Fruit fly (Drosophila melanogaster) whole organism, adult: ENCODE results near the gene toy.

Source experiments
- CG11617 ChIP-seq: fragments of 200-800 bp; sonication (Bioruptor generic); optimal IDR thresholded peaks from 2 replicates; lab custom pipeline; 2017; ENCODE audit warnings: mild to moderate bottlenecking, missing biosample characterization, missing genetic modification reagents, missing genetic modification characterization
- CG12768 ChIP-seq: fragments of 200-800 bp; sonication (Bioruptor generic); optimal IDR thresholded peaks from 2 replicates; lab custom pipeline; 2017; ENCODE audit warnings: missing biosample characterization, missing genetic modification characterization, mild to moderate bottlenecking, moderate library complexity, missing genetic modification reagents
- CG14711 ChIP-seq: fragments of 200-800 bp; sonication (Bioruptor generic); optimal IDR thresholded peaks from 2 replicates; lab custom pipeline; 2018; ENCODE audit warnings: missing biosample characterization, mild to moderate bottlenecking, missing genetic modification characterization, moderate library complexity
- CG1620 ChIP-seq: fragments of 200-800 bp; sonication (Bioruptor generic); optimal IDR thresholded peaks from 2 replicates; lab custom pipeline; 2016; ENCODE audit warnings: missing biosample characterization, missing genetic modification characterization
- CG33017 ChIP-seq: fragments of 200-800 bp; sonication (Bioruptor generic); optimal IDR thresholded peaks from 2 replicates; lab custom pipeline; 2018; ENCODE audit warnings: missing biosample characterization, mild to moderate bottlenecking, missing genetic modification characterization, moderate library complexity
- CG5204 ChIP-seq: fragments of 200-800 bp; sonication (Bioruptor generic); optimal IDR thresholded peaks from 2 replicates; lab custom pipeline; 2016; ENCODE audit warnings: missing biosample characterization, missing genetic modification characterization
- CG7045 ChIP-seq: fragments of 200-800 bp; sonication (Bioruptor generic); optimal IDR thresholded peaks from 2 replicates; lab custom pipeline; 2017; ENCODE audit warnings: missing biosample characterization, mild to moderate bottlenecking, missing genetic modification characterization
- CG7101 ChIP-seq: fragments of 200-800 bp; sonication (Bioruptor generic); optimal IDR thresholded peaks from 2 replicates; lab custom pipeline; 2018; ENCODE audit warnings: missing biosample characterization, mild to moderate bottlenecking, missing genetic modification characterization, moderate library complexity
- Clk ChIP-seq: fragments of 200-800 bp; sonication (Bioruptor generic); optimal IDR thresholded peaks from 2 replicates; lab custom pipeline; 2017; ENCODE audit warnings: missing biosample characterization, missing genetic modification characterization
- Crg-1 ChIP-seq: fragments of 200-800 bp; sonication (Bioruptor generic); optimal IDR thresholded peaks from 2 replicates; lab custom pipeline; 2016; ENCODE audit warnings: missing biosample characterization, missing genetic modification characterization
- Hr96 ChIP-seq: fragments of 200-800 bp; sonication (Bioruptor generic); optimal IDR thresholded peaks from 2 replicates; lab custom pipeline; 2016; ENCODE audit warnings: missing biosample characterization, missing genetic modification characterization
- Mnt ChIP-seq: fragments of 200-800 bp; sonication (Bioruptor generic); optimal IDR thresholded peaks from 2 replicates; lab custom pipeline; 2016; ENCODE audit warnings: missing biosample characterization, mild to moderate bottlenecking, missing genetic modification characterization
- bab1 ChIP-seq: fragments of 200-800 bp; sonication (Bioruptor generic); optimal IDR thresholded peaks from 3 replicates; lab custom pipeline; 2019; ENCODE audit warnings: missing biosample characterization, mild to moderate bottlenecking, missing genetic modification characterization, moderate library complexity
- cic ChIP-seq: fragments of 200-800 bp; sonication (Bioruptor generic); optimal IDR thresholded peaks from 2 replicates; lab custom pipeline; 2017; ENCODE audit warnings: missing biosample characterization, mild to moderate bottlenecking, missing genetic modification characterization, moderate library complexity
- cnc ChIP-seq, 2 experiments: fragments of >200 bp; optimal IDR thresholded peaks; 2 replicates each; lab custom pipeline; 2017
- kay ChIP-seq: fragments of 200-800 bp; sonication (Bioruptor generic); peaks from one replicate; lab custom pipeline; 2016; ENCODE audit warnings: missing biosample characterization, missing genetic modification characterization, borderline replicate concordance
- ovo ChIP-seq: fragments of 200-800 bp; sonication (Bioruptor generic); optimal IDR thresholded peaks from 2 replicates; lab custom pipeline; 2016; ENCODE audit warnings: missing biosample characterization, missing genetic modification characterization
- pad ChIP-seq: fragments of 200-800 bp; sonication (Bioruptor generic); optimal IDR thresholded peaks from 3 replicates; lab custom pipeline; 2017; ENCODE audit warnings: missing biosample characterization, missing genetic modification characterization, mild to moderate bottlenecking, moderate library complexity, missing genetic modification reagents
- tj ChIP-seq: fragments of 200-800 bp; sonication (Bioruptor generic); optimal IDR thresholded peaks from 3 replicates; lab custom pipeline; 2017; ENCODE audit warnings: missing biosample characterization, mild to moderate bottlenecking, missing genetic modification characterization, moderate library complexity
- toe ChIP-seq: fragments of 200-800 bp; sonication (Bioruptor generic); optimal IDR thresholded peaks from 2 replicates; lab custom pipeline; 2016; ENCODE audit warnings: missing biosample characterization, missing genetic modification characterization

Gene toy

dm6 chr4:1008444-1008843 lies 18.9 kb downstream of the toy start:
- no peak for TF ChIP-seq tj (GFP tag; lab: Kevin White, UChicago)
- TF ChIP-seq CG7101 = no peak
- TF ChIP-seq CG11617 (GFP tag; lab: Kevin White, UChicago) = no peak
- TF ChIP-seq Crg-1 (GFP tag; lab: Kevin White, UChicago) = no peak
- TF ChIP-seq kay = no peak
- no peak for TF ChIP-seq CG7045 (GFP tag; lab: Kevin White, UChicago)
- no peak for TF ChIP-seq Clk (GFP tag; lab: Kevin White, UChicago)
- no peak for TF ChIP-seq CG5204 (GFP tag; lab: Kevin White, UChicago)
- no peak for TF ChIP-seq cnc (optimal IDR thresholded peaks at IDR 0.05; lab: Kevin White, UChicago)

- no peak for TF ChIP-seq CG33017
- TF ChIP-seq ovo = no peak
- TF ChIP-seq CG5204 (GFP tag; lab: Kevin White, UChicago) = no peak
- no peak for TF ChIP-seq cnc (optimal IDR thresholded peaks at IDR 0.05; lab: Kevin White, UChicago)
- no peak for TF ChIP-seq CG1620
- TF ChIP-seq kay = peak; percentile 88
- no peak for TF ChIP-seq CG7101
- no peak for TF ChIP-seq CG7045 (GFP tag; lab: Kevin White, UChicago)
- no peak for TF ChIP-seq CG14711 (tag; lab: Kevin White, UChicago)
Measured at dm6 chr4:1025101-1025500, 35.6 kb downstream of the toy start.

- TF ChIP-seq kay (peak; percentile 97), Hr96 (no peak)
Measured at dm6 chr4:1026117-1026743, 36.7 kb downstream of the toy start.

- peak; percentile 67 for TF ChIP-seq CG33017
- TF ChIP-seq bab1 (GFP tag; lab: Kevin White, UChicago) = peak; percentile 40
- no peak for TF ChIP-seq toe (GFP tag; lab: Kevin White, UChicago)
- peak; percentile 77 for TF ChIP-seq Clk (GFP tag; lab: Kevin White, UChicago)
- TF ChIP-seq CG12768 = peak; percentile 80
- peak; percentile 55 for TF ChIP-seq ovo
- TF ChIP-seq CG7101 = peak; percentile 84
- peak; percentile 65 for TF ChIP-seq CG7045 (GFP tag; lab: Kevin White, UChicago)
- TF ChIP-seq cnc (optimal IDR thresholded peaks at IDR 0.05; lab: Kevin White, UChicago) = no peak
- TF ChIP-seq CG14711 (tag; lab: Kevin White, UChicago) = peak; percentile 74
- TF ChIP-seq Crg-1 (GFP tag; lab: Kevin White, UChicago) = peak; percentile 28
- peak; percentile 23 for TF ChIP-seq kay
- peak; percentile 73 for TF ChIP-seq CG5204 (GFP tag; lab: Kevin White, UChicago)
- peak; percentile 47 for TF ChIP-seq CG11617 (GFP tag; lab: Kevin White, UChicago)
- peak; percentile 1 for TF ChIP-seq tj (GFP tag; lab: Kevin White, UChicago)
- TF ChIP-seq pad (GFP tag; lab: Kevin White, UChicago) = peak; percentile 61
- peak; percentile 48 for TF ChIP-seq CG1620
- peak; percentile 24 for TF ChIP-seq Mnt (GFP tag; lab: Kevin White, UChicago)
- peak; percentile 2 for TF ChIP-seq cic (GFP tag; lab: Kevin White, UChicago)
- TF ChIP-seq Hr96 = no peak
Measured at dm6 chr4:1026806-1027431, 37.4 kb downstream of the toy start, which contains the start of gene PlexA. TSS of gene PlexA (minus strand) at chr4:1027101.

DNA sequence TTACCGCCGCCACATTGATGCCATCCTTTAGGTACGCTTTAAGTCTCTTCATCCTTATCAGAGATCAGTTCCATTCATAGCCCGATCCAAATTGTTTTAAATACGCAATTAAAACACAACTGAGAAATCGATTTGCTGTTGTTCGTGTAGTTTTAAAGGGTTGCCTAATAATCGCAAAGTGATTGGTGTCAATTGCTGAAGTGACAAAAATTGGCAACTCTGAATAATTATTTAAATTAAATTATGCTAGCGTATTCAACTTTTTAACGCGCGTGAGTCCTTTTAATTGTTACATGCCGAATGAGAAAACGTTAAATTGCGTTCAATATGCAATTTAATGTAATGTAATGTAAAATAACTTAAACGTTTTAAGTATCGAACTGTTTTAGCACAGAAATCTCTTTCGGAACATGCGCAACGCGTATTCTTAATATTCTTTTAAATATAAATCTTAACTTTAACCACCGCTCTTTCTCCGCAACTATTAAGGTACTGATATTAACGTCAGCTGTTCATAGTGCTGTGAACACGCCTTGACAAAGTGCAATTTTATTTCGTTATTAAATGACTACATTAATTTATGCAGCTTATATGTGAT lies 39.8 kb downstream of the toy start, which contains the start of gene Mpv17:
Gene Mpv17, minus strand, starts transcription at position 164 of the 598 bp plus-strand sequence.
- TF ChIP-seq CG1620 = peak; percentile 42
- TF ChIP-seq Crg-1 (GFP tag; lab: Kevin White, UChicago) = no peak
- TF ChIP-seq toe (GFP tag; lab: Kevin White, UChicago) = peak; percentile 65
- peak; percentile 57 for TF ChIP-seq kay
- peak; percentile 51 for TF ChIP-seq Hr96
- TF ChIP-seq cnc (optimal IDR thresholded peaks at IDR 0.05; lab: Kevin White, UChicago) = no peak
- TF ChIP-seq pad (GFP tag; lab: Kevin White, UChicago) = peak; percentile 5
- TF ChIP-seq CG7101 = peak; percentile 16
- no peak for TF ChIP-seq CG7045 (GFP tag; lab: Kevin White, UChicago)
- no peak for TF ChIP-seq CG12768
- TF ChIP-seq cic (GFP tag; lab: Kevin White, UChicago) = no peak
- TF ChIP-seq CG11617 (GFP tag; lab: Kevin White, UChicago) = peak; percentile 7
- peak; percentile 28 for TF ChIP-seq bab1 (GFP tag; lab: Kevin White, UChicago)
- no peak for TF ChIP-seq ovo
- peak; percentile 24 for TF ChIP-seq CG5204 (GFP tag; lab: Kevin White, UChicago)
- TF ChIP-seq Clk (GFP tag; lab: Kevin White, UChicago) = no peak
- peak; percentile 93 for TF ChIP-seq CG14711 (tag; lab: Kevin White, UChicago)
- peak; percentile 85 for TF ChIP-seq tj (GFP tag; lab: Kevin White, UChicago)
- TF ChIP-seq Mnt (GFP tag; lab: Kevin White, UChicago) = peak; percentile 20
- TF ChIP-seq CG33017 = no peak

- TF ChIP-seq Hr96 (peak; percentile 62), CG12768 (no peak), CG11617 (GFP tag; lab: Kevin White, UChicago) (no peak), cic (GFP tag; lab: Kevin White, UChicago) (no peak), CG7101 (peak; percentile 13), ovo (peak; percentile 13), CG1620 (peak; percentile 30), Crg-1 (GFP tag; lab: Kevin White, UChicago) (peak; percentile 14), CG14711 (tag; lab: Kevin White, UChicago) (no peak), tj (GFP tag; lab: Kevin White, UChicago) (peak; percentile 25), Mnt (GFP tag; lab: Kevin White, UChicago) (peak; percentile 93), pad (GFP tag; lab: Kevin White, UChicago) (no peak), CG7045 (GFP tag; lab: Kevin White, UChicago) (no peak), CG5204 (GFP tag; lab: Kevin White, UChicago) (peak; percentile 43)
Measured at dm6 chr4:1030692-1031110, 41.2 kb downstream of the toy start.
